Fruit fly (Drosophila melanogaster) whole organism, embryonic: ENCODE data around the gene CG12020.

ENCODE experiments used
- Abd-B ChIP-seq: fragments of 200-800 bp; sonication (Bioruptor generic); optimal IDR thresholded peaks from 2 replicates; lab custom pipeline; 2018; ENCODE audit warnings: missing biosample characterization, mild to moderate bottlenecking, missing genetic modification characterization, moderate library complexity
- BEAF-32 ChIP-seq: fragments of 200-800 bp; sonication (Bioruptor generic); optimal IDR thresholded peaks from 3 replicates; lab custom pipeline; 2017; ENCODE audit warnings: missing biosample characterization, missing genetic modification characterization, mild to moderate bottlenecking, moderate library complexity, missing genetic modification reagents
- C15 ChIP-seq: fragments of 200-800 bp; sonication (Bioruptor generic); IDR thresholded peaks from 3 replicates; pipeline ENCODE4 v1.3.6; 2022; ENCODE audit warnings: missing biosample characterization, missing genetic modification characterization
- CG10267 ChIP-seq: fragments of 200-800 bp; sonication (Bioruptor generic); optimal IDR thresholded peaks from 2 replicates; lab custom pipeline; 2018; ENCODE audit warnings: missing biosample characterization, mild to moderate bottlenecking, missing genetic modification characterization, moderate library complexity
- CG11093 ChIP-seq: fragments of 200-800 bp; sonication (Bioruptor generic); IDR thresholded peaks from 3 replicates; pipeline ENCODE4 v1.3.6; 2022; ENCODE audit warnings: missing biosample characterization, missing genetic modification characterization
- CG11247 ChIP-seq: fragments of 200-800 bp; sonication (Bioruptor generic); IDR thresholded peaks from 2 replicates; pipeline ENCODE4 v1.3.6; 2022; ENCODE audit warnings: missing biosample characterization, missing genetic modification characterization
- CG12104 ChIP-seq: fragments of 200-800 bp; sonication (Bioruptor generic); optimal IDR thresholded peaks from 3 replicates; lab custom pipeline; 2016; ENCODE audit warnings: missing biosample characterization, missing genetic modification characterization
- CG12769 ChIP-seq: fragments of 200-800 bp; sonication (Bioruptor generic); optimal IDR thresholded peaks from 2 replicates; lab custom pipeline; 2019; ENCODE audit warnings: missing biosample characterization, mild to moderate bottlenecking, missing genetic modification characterization, moderate library complexity
- CG13123 ChIP-seq: fragments of 200-800 bp; sonication (Bioruptor generic); optimal IDR thresholded peaks from 2 replicates; lab custom pipeline; 2016; ENCODE audit warnings: missing biosample characterization, missing genetic modification characterization
- CG1603 ChIP-seq: fragments of 200-800 bp; sonication (Bioruptor generic); optimal IDR thresholded peaks from 2 replicates; lab custom pipeline; 2019; ENCODE audit warnings: missing biosample characterization, mild to moderate bottlenecking, missing genetic modification characterization, moderate library complexity
- CG17361 ChIP-seq: fragments of 200-800 bp; sonication (Bioruptor generic); IDR thresholded peaks from 3 replicates; pipeline ENCODE4 v1.3.6; 2022; ENCODE audit warnings: missing biosample characterization, missing genetic modification characterization
- CG30431 ChIP-seq: fragments of 200-800 bp; sonication (Bioruptor generic); optimal IDR thresholded peaks from 2 replicates; lab custom pipeline; 2017; ENCODE audit warnings: missing biosample characterization, missing genetic modification characterization
- CG31441 ChIP-seq: fragments of 200-800 bp; sonication (Bioruptor generic); IDR thresholded peaks from 2 replicates; pipeline ENCODE4 v1.3.6; 2022; ENCODE audit warnings: missing biosample characterization, missing genetic modification characterization
- CG34376 ChIP-seq: fragments of 200-800 bp; sonication (Bioruptor generic); optimal IDR thresholded peaks from 2 replicates; lab custom pipeline; 2018; ENCODE audit warnings: missing biosample characterization, mild to moderate bottlenecking, missing genetic modification characterization
- CG3726 ChIP-seq: fragments of 200-800 bp; sonication (Bioruptor generic); IDR thresholded peaks from 3 replicates; pipeline ENCODE4, ENCODE4 v1.3.6; 2022; ENCODE audit warnings: missing biosample characterization, missing genetic modification characterization
- CG4328 ChIP-seq: fragments of 200-800 bp; sonication (Bioruptor generic); optimal IDR thresholded peaks from 3 replicates; lab custom pipeline; 2017; ENCODE audit warnings: missing biosample characterization, missing genetic modification reagents, missing genetic modification characterization
- CG6175 ChIP-seq: fragments of 200-800 bp; sonication (Bioruptor generic); IDR thresholded peaks from 3 replicates; pipeline ENCODE4 v1.3.6; 2022; ENCODE audit warnings: missing biosample characterization, missing genetic modification characterization
- CG6254 ChIP-seq: fragments of 200-800 bp; sonication (Bioruptor generic); optimal IDR thresholded peaks from 3 replicates; lab custom pipeline; 2017; ENCODE audit warnings: mild to moderate bottlenecking, missing biosample characterization, missing genetic modification reagents, missing genetic modification characterization
- CG8478 ChIP-seq: fragments of >200 bp; optimal IDR thresholded peaks from 2 replicates; lab custom pipeline; 2018
- Dip2 ChIP-seq: fragments of 200-800 bp; sonication (Bioruptor generic); IDR thresholded peaks from 2 replicates; pipeline ENCODE4 v1.3.6; 2022; ENCODE audit warnings: missing biosample characterization, missing genetic modification characterization
- Dll ChIP-seq: fragments of 200-800 bp; sonication (Bioruptor generic); IDR thresholded peaks from 4 replicates; pipeline ENCODE4 v1.3.6; 2022; ENCODE audit warnings: missing biosample characterization, missing genetic modification characterization; ENCODE audit not compliant: partially characterized antibody
- Fer1 ChIP-seq: fragments of 200-800 bp; sonication (Bioruptor generic); optimal IDR thresholded peaks from 2 replicates; lab custom pipeline; 2017; ENCODE audit warnings: missing biosample characterization, mild to moderate bottlenecking, missing genetic modification characterization
- Hr39 ChIP-seq: fragments of >200 bp; optimal IDR thresholded peaks from 2 replicates; lab custom pipeline; 2017
- Hr51 ChIP-seq, 2 experiments: fragments of 200-800 bp; sonication (Bioruptor generic); optimal IDR thresholded peaks; 2 replicates in 1 of 2; 3 replicates in 1 of 2; lab custom pipeline; 2016 to 2018; ENCODE audit warnings: missing biosample characterization in 2 of 2, missing genetic modification characterization in 2 of 2, mild to moderate bottlenecking in 1 of 2, moderate library complexity in 1 of 2
- Lhr ChIP-seq: fragments of 200-800 bp; sonication (Bioruptor generic); optimal IDR thresholded peaks from 3 replicates; lab custom pipeline; 2017; ENCODE audit warnings: mild to moderate bottlenecking, missing biosample characterization, missing genetic modification reagents, missing genetic modification characterization
- Max ChIP-seq: fragments of 200-800 bp; sonication (Bioruptor generic); optimal IDR thresholded peaks from 2 replicates; lab custom pipeline; 2016; ENCODE audit warnings: missing biosample characterization, mild to moderate bottlenecking, missing genetic modification characterization
- Meics ChIP-seq: fragments of 200-800 bp; sonication (Bioruptor generic); optimal IDR thresholded peaks from 2 replicates; lab custom pipeline; 2017; ENCODE audit warnings: missing biosample characterization, mild to moderate bottlenecking, missing genetic modification characterization
- Ptx1 ChIP-seq: fragments of 200-800 bp; sonication (Bioruptor generic); IDR thresholded peaks from 2 replicates; pipeline ENCODE4 v1.3.6; 2022; ENCODE audit warnings: missing biosample characterization, missing genetic modification characterization
- Rx ChIP-seq: fragments of 200-800 bp; sonication (Bioruptor generic); IDR thresholded peaks from 2 replicates; pipeline ENCODE4 v1.3.6; 2022; ENCODE audit warnings: missing biosample characterization, missing genetic modification characterization
- Vsx1 ChIP-seq: fragments of 200-800 bp; sonication (Bioruptor generic); optimal IDR thresholded peaks from 2 replicates; lab custom pipeline; 2017; ENCODE audit warnings: missing biosample characterization, mild to moderate bottlenecking, missing genetic modification characterization, missing genetic modification reagents
- ac ChIP-seq: fragments of 200-800 bp; sonication (Bioruptor generic); optimal IDR thresholded peaks from 3 replicates; lab custom pipeline; 2017; ENCODE audit warnings: missing biosample characterization, mild to moderate bottlenecking, missing genetic modification characterization
- crp ChIP-seq, 2 experiments: fragments of 200-800 bp; sonication (Bioruptor generic); optimal IDR thresholded peaks; 2 replicates in 1 of 2; 3 replicates in 1 of 2; lab custom pipeline; 2017; ENCODE audit warnings: missing biosample characterization in 2 of 2, missing genetic modification characterization in 2 of 2, mild to moderate bottlenecking in 1 of 2, moderate library complexity in 1 of 2
- ems ChIP-seq: fragments of 200-800 bp; sonication (Bioruptor generic); optimal IDR thresholded peaks from 3 replicates; lab custom pipeline; 2016; ENCODE audit warnings: missing biosample characterization, missing genetic modification characterization
- hbn ChIP-seq: fragments of 200-800 bp; sonication (Bioruptor generic); IDR thresholded peaks from 2 replicates; pipeline ENCODE4 v1.3.6; 2022; ENCODE audit warnings: missing biosample characterization, missing genetic modification characterization; ENCODE audit not compliant: partially characterized antibody
- insv ChIP-seq, 2 experiments: fragments of 200-800 bp; sonication (Bioruptor generic); optimal IDR thresholded peaks; 3 replicates each; lab custom pipeline; 2016 to 2018; ENCODE audit warnings: missing biosample characterization in 2 of 2, missing genetic modification characterization in 2 of 2
- lbe ChIP-seq: fragments of 200-800 bp; sonication (Bioruptor generic); optimal IDR thresholded peaks from 2 replicates; lab custom pipeline; 2016; ENCODE audit warnings: missing biosample characterization, mild to moderate bottlenecking, missing genetic modification characterization
- lov ChIP-seq, 2 experiments: fragments of 200-800 bp in 1 of 2; fragments of >200 bp in 1 of 2; sonication (Bioruptor generic) in 1 of 2; IDR thresholded peaks in 1 of 2; optimal IDR thresholded peaks in 1 of 2; 2 replicates in 1 of 2; 3 replicates in 1 of 2; pipeline versions ENCODE4 v1.3.6 to Lab custom; 2017 to 2022; ENCODE audit warnings: missing biosample characterization in 1 of 2, missing genetic modification characterization in 1 of 2
- maf-S ChIP-seq: fragments of 200-800 bp; sonication (Bioruptor generic); optimal IDR thresholded peaks from 2 replicates; lab custom pipeline; 2016; ENCODE audit warnings: missing biosample characterization, missing genetic modification characterization
- pb ChIP-seq: fragments of 200-800 bp; sonication (Bioruptor generic); optimal IDR thresholded peaks from 3 replicates; lab custom pipeline; 2016; ENCODE audit warnings: missing biosample characterization, missing genetic modification characterization
- pita ChIP-seq: fragments of 200-800 bp; sonication (Bioruptor generic); optimal IDR thresholded peaks from 2 replicates; lab custom pipeline; 2017; ENCODE audit warnings: missing biosample characterization, mild to moderate bottlenecking, missing genetic modification characterization
- repo ChIP-seq: fragments of 200-800 bp; sonication (Bioruptor generic); optimal IDR thresholded peaks from 2 replicates; lab custom pipeline; 2016; ENCODE audit warnings: missing biosample characterization, missing genetic modification characterization
- schlank ChIP-seq: fragments of 200-800 bp; sonication (Bioruptor generic); optimal IDR thresholded peaks from 2 replicates; lab custom pipeline; 2018; ENCODE audit warnings: missing biosample characterization, mild to moderate bottlenecking, missing genetic modification characterization
- sens-2 ChIP-seq: fragments of 200-800 bp; sonication (Bioruptor generic); IDR thresholded peaks from 2 replicates; pipeline ENCODE4 v1.3.6; 2022; ENCODE audit warnings: missing biosample characterization, missing genetic modification characterization
- so ChIP-seq: fragments of 200-800 bp; sonication (Bioruptor generic); IDR thresholded peaks from 3 replicates; pipeline ENCODE4 v1.3.6; 2022; ENCODE audit warnings: missing biosample characterization, missing genetic modification characterization
- sob ChIP-seq: fragments of 200-800 bp; sonication (Bioruptor generic); IDR thresholded peaks from 2 replicates; pipeline ENCODE4 v1.3.6; 2022; ENCODE audit warnings: missing biosample characterization, missing genetic modification characterization
- tna ChIP-seq: fragments of 200-800 bp; sonication (Bioruptor generic); IDR thresholded peaks from 2 replicates; pipeline ENCODE4 v1.3.6; 2022; ENCODE audit warnings: missing biosample characterization, missing genetic modification characterization; ENCODE audit not compliant: partially characterized antibody
- vvl ChIP-seq: fragments of 200-800 bp; sonication (Bioruptor generic); IDR thresholded peaks from 2 replicates; pipeline ENCODE4 v1.3.6; 2022; ENCODE audit warnings: missing biosample characterization, missing genetic modification characterization
- wek ChIP-seq: fragments of 200-800 bp; sonication (Bioruptor generic); optimal IDR thresholded peaks from 3 replicates; lab custom pipeline; 2018; ENCODE audit warnings: missing biosample characterization, mild to moderate bottlenecking, missing genetic modification characterization, moderate library complexity

The CG12020 gene

dm6 chr3L:1774713-1775648, 22.1 kb upstream of the CG12020 start, which contains the start of the genes CG13933 and PolD2 (continued):
- peak; percentile 99 for TF ChIP-seq Ptx1 (GFP tag; lab: Robert Waterston, UW)
- TF ChIP-seq schlank (tag; lab: Kevin White, UChicago): peak; percentile 83
- peak; percentile 99 for TF ChIP-seq sob (GFP tag; lab: Robert Waterston, UW)
- TF ChIP-seq CG4328: peak; percentile 20
- peak; percentile 45 for TF ChIP-seq CG6254
- TF ChIP-seq ems (GFP tag; lab: Kevin White, UChicago): peak; percentile 80
- peak; percentile 99 for TF ChIP-seq so (GFP tag; lab: Robert Waterston, UW)
- TF ChIP-seq insv (GFP tag; optimal IDR thresholded peaks at IDR 0.05; lab: Kevin White, UChicago): peak in 1 of 2 experiments; percentile 67
- TF ChIP-seq CG34376 (GFP tag; lab: Kevin White, UChicago): no peak
- peak; percentile 90 for TF ChIP-seq CG11247
- peak; percentile 59; the same call in 2 of the 3 replicates for TF ChIP-seq CG6175 (GFP tag; lab: Robert Waterston, UW)
- TF ChIP-seq CG13123: peak; percentile 94
- TF ChIP-seq CG10267 (tag; lab: Kevin White, UChicago): peak; percentile 96
- peak; percentile 96 for TF ChIP-seq Rx
- peak; percentile 69 for TF ChIP-seq hbn (GFP tag; lab: Robert Waterston, UW)
- TF ChIP-seq Hr51 (GFP tag; optimal IDR thresholded peaks at IDR 0.05; lab: Kevin White, UChicago): peak; percentile 88 to 98
- TF ChIP-seq lbe (GFP tag; lab: Kevin White, UChicago): no peak
- peak; percentile 99 for TF ChIP-seq sens-2 (GFP tag; lab: Robert Waterston, UW)
- peak; percentile 24 for TF ChIP-seq wek
- peak; percentile 98 for TF ChIP-seq Abd-B (GFP tag; lab: Kevin White, UChicago)
- TF ChIP-seq Dip2 (GFP tag; lab: Robert Waterston, UW): no peak
- peak; percentile 25 to 74 for TF ChIP-seq crp (GFP tag; optimal IDR thresholded peaks at IDR 0.05; lab: Kevin White, UChicago)
- TF ChIP-seq Max (GFP tag; lab: Kevin White, UChicago): peak; percentile 74
- no peak for TF ChIP-seq Lhr (GFP tag; lab: Kevin White, UChicago)
- TF ChIP-seq CG30431 (GFP tag; lab: Kevin White, UChicago): peak; percentile 95
- peak; percentile 90 for TF ChIP-seq tna (GFP tag; lab: Robert Waterston, UW)
- TF ChIP-seq vvl: peak; percentile 95
- TF ChIP-seq ac (GFP tag; lab: Kevin White, UChicago): peak; percentile 95
- no peak for TF ChIP-seq pb (GFP tag; lab: Kevin White, UChicago)
- TF ChIP-seq CG17361: no peak
- peak; percentile 81; the same call in 1 of the 3 replicates for TF ChIP-seq C15 (GFP tag; lab: Robert Waterston, UW)
- peak; percentile 92 for TF ChIP-seq CG12104 (GFP tag; lab: Kevin White, UChicago)
- no peak; the same call in 1 of the 2 replicates for TF ChIP-seq CG31441 (GFP tag; lab: Robert Waterston, UW)
- TF ChIP-seq Meics (GFP tag; lab: Kevin White, UChicago): peak; percentile 88
- TF ChIP-seq pita (GFP tag; lab: Kevin White, UChicago): no peak
- peak; percentile 51 for TF ChIP-seq BEAF-32 (GFP tag; lab: Kevin White, UChicago)
- TF ChIP-seq repo (GFP tag; lab: Kevin White, UChicago): no peak
- no peak for TF ChIP-seq CG8478 (lab: Kevin White, UChicago)
- no peak for TF ChIP-seq lov (optimal IDR thresholded peaks at IDR 0.05; lab: Kevin White, UChicago)
- peak; percentile 98 for TF ChIP-seq lov (GFP tag; IDR thresholded peaks at IDR 0.05; lab: Robert Waterston, UW)
- TF ChIP-seq Dll (GFP tag; lab: Robert Waterston, UW): peak; percentile 80
- peak; percentile 55 for TF ChIP-seq maf-S (GFP tag; lab: Kevin White, UChicago)
- peak; percentile 98 for TF ChIP-seq CG11093 (GFP tag; lab: Robert Waterston, UW)
- TF ChIP-seq CG12769 (tag; lab: Kevin White, UChicago): no peak
- TF ChIP-seq Fer1 (GFP tag; lab: Kevin White, UChicago): no peak
- no peak for TF ChIP-seq Hr39 (lab: Kevin White, UChicago)
- TF ChIP-seq CG1603 (tag; lab: Kevin White, UChicago): no peak
- TF ChIP-seq CG3726 (GFP tag; lab: Robert Waterston, UW): peak; percentile 96
- TF ChIP-seq Vsx1 (GFP tag; lab: Kevin White, UChicago): no peak
